Worm (Caenorhabditis elegans) whole organism, midembryonic: ENCODE results near the gene C10C6.3.

Experiments
- T22C8.4 ChIP-seq: fragments of 200-800 bp; sonication (Bioruptor generic); IDR thresholded peaks from 2 replicates; pipeline ENCODE4 v1.3.6; 2022; ENCODE audit warnings: missing genetic modification characterization, missing compliant biosample characterization
- cog-1 ChIP-seq: sonication (generic microtip); optimal IDR thresholded peaks from 2 replicates; lab custom pipeline; 2016; ENCODE audit warnings: missing genetic modification characterization, missing compliant biosample characterization
- flt-1 ChIP-seq: fragments of 200-800 bp; sonication (Bioruptor generic); IDR thresholded peaks from 2 replicates; pipeline ENCODE4 v1.3.6; 2022; ENCODE audit warnings: missing genetic modification characterization, missing compliant biosample characterization
- med-1 ChIP-seq: sonication (generic microtip); optimal IDR thresholded peaks from 2 replicates; lab custom pipeline; 2017; ENCODE audit warnings: missing genetic modification characterization, mild to moderate bottlenecking, missing compliant biosample characterization, antibody characterized with exemption, missing genetic modification reagents; ENCODE audit not compliant: insufficient read depth
- ref-1 ChIP-seq: fragments of 200-800 bp; sonication (Bioruptor generic); conservative IDR thresholded peaks from 2 replicates; pipeline ENCODE4 v1.3.6; 2022; ENCODE audit warnings: missing genetic modification reagents, missing genetic modification characterization, missing compliant biosample characterization
- tab-1 ChIP-seq: fragments of 200-800 bp; sonication (Bioruptor generic); IDR thresholded peaks from 2 replicates; pipeline ENCODE4 v1.3.6; 2022; ENCODE audit warnings: missing genetic modification characterization, missing compliant biosample characterization
- ztf-29 ChIP-seq: fragments of 200-800 bp; sonication (Bioruptor generic); IDR thresholded peaks from 2 replicates; pipeline ENCODE4 v1.3.6; 2022; ENCODE audit warnings: missing genetic modification reagents, missing genetic modification characterization, missing compliant biosample characterization

DNA sequence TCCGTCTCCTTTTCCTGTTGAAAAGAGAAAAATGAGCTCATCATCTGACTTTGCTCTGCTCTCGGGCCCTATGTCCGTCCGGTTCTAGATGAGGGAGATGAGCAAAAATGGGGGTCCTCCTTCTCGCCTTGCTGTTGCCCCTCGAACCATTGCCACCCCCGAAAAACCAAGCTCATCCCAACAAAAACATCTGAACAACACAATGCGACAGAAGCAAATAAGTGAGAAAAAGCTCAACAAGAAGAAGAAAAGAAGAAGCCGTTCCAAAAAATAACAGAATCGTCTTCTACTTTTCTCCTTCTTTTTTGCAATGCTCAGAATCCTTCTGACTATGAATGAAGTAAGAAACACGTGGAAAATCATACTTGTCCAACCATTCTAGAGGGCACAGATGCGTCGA, 9.2 kb downstream of the C10C6.3 start:
- no peak for TF ChIP-seq T22C8.4 (GFP tag; lab: Robert Waterston, UW)
- no peak for TF ChIP-seq flt-1 (GFP tag; lab: Robert Waterston, UW)
- no peak for TF ChIP-seq tab-1
- no peak for TF ChIP-seq ztf-29 (GFP tag; lab: Robert Waterston, UW)
- TF ChIP-seq med-1 (GFP tag; lab: Kevin White, UChicago) = no peak
- TF ChIP-seq cog-1 (tag; lab: Kevin White, UChicago) = no peak
- no peak for TF ChIP-seq ref-1 (GFP tag; lab: Robert Waterston, UW)
